Worm (Caenorhabditis elegans) whole organism, early embryonic: ENCODE results near the gene F53F1.6.

Source experiments
- F13C5.2 ChIP-seq: sonication (generic microtip); optimal IDR thresholded peaks from 2 replicates; lab custom pipeline; 2017; ENCODE audit warnings: mild to moderate bottlenecking, missing genetic modification characterization, inconsistent platforms, missing compliant biosample characterization
- aly-1 ChIP-seq: sonication (generic microtip); optimal IDR thresholded peaks from 2 replicates; lab custom pipeline; 2016; ENCODE audit warnings: missing genetic modification characterization, missing compliant biosample characterization
- ama-1 ChIP-seq: fragments of 150-350 bp; optimal IDR thresholded peaks from 2 replicates; lab custom pipeline; 2014
- ceh-13 ChIP-seq: fragments of 200-800 bp; sonication (Bioruptor generic); optimal IDR thresholded peaks from 2 replicates; lab custom pipeline; 2018; ENCODE audit warnings: mild to moderate bottlenecking, missing genetic modification characterization, missing compliant biosample characterization
- ceh-36 ChIP-seq: sonication (generic microtip); optimal IDR thresholded peaks from 2 replicates; lab custom pipeline; 2016; ENCODE audit warnings: missing genetic modification characterization, inconsistent platforms, missing compliant biosample characterization
- flt-1 ChIP-seq: fragments of 200-800 bp; sonication (Bioruptor generic); IDR thresholded peaks from 2 replicates; pipeline ENCODE4 v1.3.6; 2022; ENCODE audit warnings: missing genetic modification characterization, missing compliant biosample characterization
- hmbx-1 ChIP-seq: sonication (generic microtip); optimal IDR thresholded peaks from 2 replicates; lab custom pipeline; 2016; ENCODE audit warnings: mild to moderate bottlenecking, missing genetic modification characterization, missing compliant biosample characterization
- hmg-4 ChIP-seq: fragments of 200-800 bp; sonication (Bioruptor generic); optimal IDR thresholded peaks from 2 replicates; lab custom pipeline; 2018; ENCODE audit warnings: mild to moderate bottlenecking, missing genetic modification characterization, missing compliant biosample characterization
- pes-1 ChIP-seq: fragments of 200-800 bp; sonication (Bioruptor generic); IDR thresholded peaks from 2 replicates; pipeline ENCODE4 v1.3.6; 2022; ENCODE audit warnings: missing genetic modification reagents, missing genetic modification characterization, missing compliant biosample characterization
- scrt-1 ChIP-seq: fragments of 200-800 bp; sonication (Bioruptor generic); IDR thresholded peaks from 2 replicates; pipeline ENCODE4 v1.3.6; 2022; ENCODE audit warnings: missing genetic modification characterization, missing compliant biosample characterization
- tbx-37 ChIP-seq: fragments of 200-800 bp; sonication (Bioruptor generic); conservative IDR thresholded peaks from 2 replicates; pipeline ENCODE4 v1.3.6; 2022; ENCODE audit warnings: missing genetic modification reagents, missing genetic modification characterization, missing compliant biosample characterization

DNA sequence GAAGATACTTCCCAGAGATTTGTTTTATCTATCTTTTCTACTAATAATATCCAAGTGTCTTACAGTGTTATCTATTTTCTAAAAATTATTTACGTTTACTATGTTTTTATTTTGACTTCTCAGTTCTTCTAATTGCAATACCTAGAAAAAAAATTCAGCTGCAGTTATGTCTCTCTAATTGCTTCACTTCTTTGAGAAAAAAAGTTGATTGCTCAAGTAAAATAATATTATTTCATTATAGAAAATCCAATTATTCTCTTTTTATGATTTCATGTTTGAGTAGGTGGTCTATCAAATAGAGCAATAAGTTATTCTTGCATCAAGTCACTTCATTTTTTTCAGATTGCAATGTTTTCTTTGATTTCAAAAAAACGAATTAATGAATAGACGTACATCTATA lies 50.9 kb downstream of the F53F1.6 start:
- TF ChIP-seq aly-1 (tag; lab: Kevin White, UChicago), result no peak
- TF ChIP-seq ama-1 (lab: Kevin White, UChicago), result no peak
- TF ChIP-seq ceh-36 (tag; lab: Kevin White, UChicago), result no peak
- no peak for TF ChIP-seq tbx-37 (GFP tag; lab: Robert Waterston, UW)
- TF ChIP-seq hmg-4 (GFP tag; lab: Kevin White, UChicago), result no peak
- TF ChIP-seq F13C5.2 (tag; lab: Kevin White, UChicago), result no peak
- no peak for TF ChIP-seq pes-1 (GFP tag; lab: Robert Waterston, UW)
- no peak for TF ChIP-seq scrt-1 (GFP tag; lab: Robert Waterston, UW)
- TF ChIP-seq flt-1, result no peak
- TF ChIP-seq hmbx-1 (tag; lab: Kevin White, UChicago), result no peak
- TF ChIP-seq ceh-13 (GFP tag; lab: Kevin White, UChicago), result no peak
